Fruit fly (Drosophila melanogaster) whole organism, embryonic: ENCODE measurements around the gene UQCR-6.4L.

Experiments used
- Abd-B ChIP-seq: fragments of 200-800 bp; sonication (Bioruptor generic); optimal IDR thresholded peaks from 2 replicates; lab custom pipeline; 2018; ENCODE audit warnings: missing biosample characterization, mild to moderate bottlenecking, missing genetic modification characterization, moderate library complexity
- Blimp-1 ChIP-seq: fragments of 200-800 bp; sonication (Bioruptor generic); optimal IDR thresholded peaks from 3 replicates; lab custom pipeline; 2018; ENCODE audit warnings: missing biosample characterization, missing genetic modification characterization, mild to moderate bottlenecking, moderate library complexity, missing genetic modification reagents
- CG12299 ChIP-seq: fragments of 200-800 bp; sonication (Bioruptor generic); optimal IDR thresholded peaks from 2 replicates; lab custom pipeline; 2018; ENCODE audit warnings: missing biosample characterization, mild to moderate bottlenecking, missing genetic modification characterization
- CG12391 ChIP-seq: fragments of 200-800 bp; sonication (Bioruptor generic); optimal IDR thresholded peaks from 3 replicates; lab custom pipeline; 2018; ENCODE audit warnings: missing biosample characterization, mild to moderate bottlenecking, missing genetic modification characterization, moderate library complexity
- CG12659 ChIP-seq: fragments of 200-800 bp; sonication (Bioruptor generic); optimal IDR thresholded peaks from 3 replicates; lab custom pipeline; 2017; ENCODE audit warnings: mild to moderate bottlenecking, missing biosample characterization, missing genetic modification reagents, missing genetic modification characterization
- CG13424 ChIP-seq: fragments of 200-800 bp; sonication (Bioruptor generic); optimal IDR thresholded peaks from 2 replicates; lab custom pipeline; 2019; ENCODE audit warnings: missing biosample characterization, mild to moderate bottlenecking, missing genetic modification characterization, moderate library complexity
- CG13624 ChIP-seq: fragments of 200-800 bp; sonication (Bioruptor generic); optimal IDR thresholded peaks from 2 replicates; lab custom pipeline; 2016; ENCODE audit warnings: missing biosample characterization, missing genetic modification characterization
- CG14710 ChIP-seq: fragments of 200-800 bp; sonication (Bioruptor generic); optimal IDR thresholded peaks from 3 replicates; lab custom pipeline; 2019; ENCODE audit warnings: missing biosample characterization, mild to moderate bottlenecking, missing genetic modification characterization, moderate library complexity
- CG15601 ChIP-seq: fragments of 200-800 bp; sonication (Bioruptor generic); optimal IDR thresholded peaks from 3 replicates; lab custom pipeline; 2019; ENCODE audit warnings: missing biosample characterization, mild to moderate bottlenecking, missing genetic modification characterization, moderate library complexity
- CG17912 ChIP-seq: fragments of 200-800 bp; sonication (Bioruptor generic); optimal IDR thresholded peaks from 2 replicates; lab custom pipeline; 2018; ENCODE audit warnings: missing biosample characterization, mild to moderate bottlenecking, missing genetic modification characterization
- CG2120 ChIP-seq: fragments of 200-800 bp; sonication (Bioruptor generic); optimal IDR thresholded peaks from 3 replicates; lab custom pipeline; 2016; ENCODE audit warnings: missing biosample characterization, missing genetic modification characterization
- CG2199 ChIP-seq: fragments of 200-800 bp; sonication (Bioruptor generic); IDR thresholded peaks from 3 replicates; pipeline ENCODE4 v1.3.6; 2022; ENCODE audit warnings: missing biosample characterization, missing genetic modification characterization
- CG2712 ChIP-seq: fragments of 200-800 bp; optimal IDR thresholded peaks from 3 replicates; lab custom pipeline; 2019; ENCODE audit warnings: missing biosample characterization, mild to moderate bottlenecking, missing genetic modification characterization, moderate library complexity
- CG30403 ChIP-seq: fragments of 200-800 bp; sonication (Bioruptor generic); optimal IDR thresholded peaks from 3 replicates; lab custom pipeline; 2016; ENCODE audit warnings: missing biosample characterization, missing genetic modification characterization
- CG30431 ChIP-seq: fragments of 200-800 bp; sonication (Bioruptor generic); optimal IDR thresholded peaks from 2 replicates; lab custom pipeline; 2017; ENCODE audit warnings: missing biosample characterization, missing genetic modification characterization
- CG33213 ChIP-seq: fragments of 200-800 bp; sonication (Bioruptor generic); optimal IDR thresholded peaks from 3 replicates; lab custom pipeline; 2016; ENCODE audit warnings: missing biosample characterization, missing genetic modification characterization
- CG33557 ChIP-seq: fragments of 200-800 bp; sonication (Bioruptor generic); optimal IDR thresholded peaks from 2 replicates; lab custom pipeline; 2019; ENCODE audit warnings: missing biosample characterization, mild to moderate bottlenecking, missing genetic modification characterization, moderate library complexity
- CG34376 ChIP-seq: fragments of 200-800 bp; sonication (Bioruptor generic); optimal IDR thresholded peaks from 2 replicates; lab custom pipeline; 2018; ENCODE audit warnings: missing biosample characterization, mild to moderate bottlenecking, missing genetic modification characterization
- CG9437 ChIP-seq: fragments of 200-800 bp; sonication (Bioruptor generic); optimal IDR thresholded peaks from 2 replicates; lab custom pipeline; 2018; ENCODE audit warnings: missing biosample characterization, mild to moderate bottlenecking, missing genetic modification characterization
- CG9727 ChIP-seq: fragments of 200-800 bp; sonication (Bioruptor generic); optimal IDR thresholded peaks from 3 replicates; lab custom pipeline; 2017; ENCODE audit warnings: missing biosample characterization, mild to moderate bottlenecking, missing genetic modification characterization
- CG9932 ChIP-seq: fragments of 200-800 bp; sonication (Bioruptor generic); IDR thresholded peaks from 2 replicates; pipeline ENCODE4 v1.3.6; 2022; ENCODE audit warnings: missing biosample characterization, missing genetic modification characterization
- CrebB ChIP-seq: fragments of 200-800 bp; sonication (Bioruptor generic); optimal IDR thresholded peaks from 3 replicates; lab custom pipeline; 2018; ENCODE audit warnings: missing biosample characterization, mild to moderate bottlenecking, missing genetic modification characterization
- D19A ChIP-seq: fragments of 200-800 bp; optimal IDR thresholded peaks from 3 replicates; lab custom pipeline; 2019; ENCODE audit warnings: missing biosample characterization, mild to moderate bottlenecking, missing genetic modification characterization, moderate library complexity
- D19B ChIP-seq: fragments of 200-800 bp; sonication (Bioruptor generic); optimal IDR thresholded peaks from 2 replicates; lab custom pipeline; 2017; ENCODE audit warnings: missing biosample characterization, mild to moderate bottlenecking, missing genetic modification characterization
- E2f2 ChIP-seq: fragments of 200-800 bp; sonication (Bioruptor generic); IDR thresholded peaks from 2 replicates; pipeline ENCODE4 v1.3.6; 2022; ENCODE audit warnings: missing biosample characterization, missing genetic modification characterization
- Fer1 ChIP-seq: fragments of 200-800 bp; sonication (Bioruptor generic); optimal IDR thresholded peaks from 2 replicates; lab custom pipeline; 2017; ENCODE audit warnings: missing biosample characterization, mild to moderate bottlenecking, missing genetic modification characterization
- Fer3 ChIP-seq: fragments of 200-800 bp; sonication (Bioruptor generic); optimal IDR thresholded peaks from 2 replicates; lab custom pipeline; 2018; ENCODE audit warnings: missing biosample characterization, mild to moderate bottlenecking, missing genetic modification characterization, moderate library complexity
- HLH4C ChIP-seq: fragments of 200-800 bp; sonication (Bioruptor generic); IDR thresholded peaks from 3 replicates; pipeline ENCODE4 v1.3.6; 2022; ENCODE audit warnings: missing biosample characterization, missing genetic modification characterization; ENCODE audit not compliant: partially characterized antibody
- HLHmδ ChIP-seq: fragments of 200-800 bp; sonication (Bioruptor generic); optimal IDR thresholded peaks from 2 replicates; lab custom pipeline; 2018; ENCODE audit warnings: missing biosample characterization, mild to moderate bottlenecking, missing genetic modification characterization, moderate library complexity
- Hmr ChIP-seq: fragments of 200-800 bp; sonication (Bioruptor generic); optimal IDR thresholded peaks from 3 replicates; lab custom pipeline; 2017; ENCODE audit warnings: mild to moderate bottlenecking, missing biosample characterization, missing genetic modification reagents, missing genetic modification characterization
- Jarid2 ChIP-seq: fragments of 200-800 bp; sonication (Bioruptor generic); optimal IDR thresholded peaks from 3 replicates; lab custom pipeline; 2017; ENCODE audit warnings: mild to moderate bottlenecking, missing biosample characterization, missing genetic modification reagents, missing genetic modification characterization
- MBD-R2 ChIP-seq: fragments of 200-800 bp; sonication (Bioruptor generic); IDR thresholded peaks from 2 replicates; pipeline ENCODE4 v1.3.6; 2022; ENCODE audit warnings: missing biosample characterization, missing genetic modification characterization
- Nf-YC ChIP-seq: fragments of 200-800 bp; optimal IDR thresholded peaks from 3 replicates; lab custom pipeline; 2019; ENCODE audit warnings: missing biosample characterization, mild to moderate bottlenecking, missing genetic modification characterization, moderate library complexity
- Side ChIP-seq: fragments of 200-800 bp; sonication (Bioruptor generic); optimal IDR thresholded peaks from 2 replicates; lab custom pipeline; 2016; ENCODE audit warnings: missing biosample characterization, missing genetic modification characterization
- Sin3A ChIP-seq: fragments of >200 bp; optimal IDR thresholded peaks from 2 replicates; lab custom pipeline; 2018
- Xrp1 ChIP-seq: fragments of 200-800 bp; sonication (Bioruptor generic); IDR thresholded peaks from 2 replicates; pipeline ENCODE4 v1.3.6; 2022; ENCODE audit warnings: missing biosample characterization, missing genetic modification characterization
- bbx ChIP-seq: fragments of 200-800 bp; sonication (Bioruptor generic); IDR thresholded peaks from 2 replicates; pipeline ENCODE4 v1.3.6; 2022; ENCODE audit warnings: missing biosample characterization, missing genetic modification characterization; ENCODE audit not compliant: partially characterized antibody
- cas ChIP-seq: fragments of 200-800 bp; sonication (Bioruptor generic); IDR thresholded peaks from 2 replicates; pipeline ENCODE4 v1.3.6; 2022; ENCODE audit warnings: missing biosample characterization, missing genetic modification characterization
- ci ChIP-seq: fragments of 200-800 bp; sonication (Bioruptor generic); IDR thresholded peaks from 3 replicates; pipeline ENCODE4 v1.3.6; 2022; ENCODE audit warnings: missing biosample characterization, missing genetic modification characterization
- crp ChIP-seq, 2 experiments: fragments of 200-800 bp; sonication (Bioruptor generic); optimal IDR thresholded peaks; 2 replicates in 1 of 2; 3 replicates in 1 of 2; lab custom pipeline; 2017; ENCODE audit warnings: missing biosample characterization in 2 of 2, missing genetic modification characterization in 2 of 2, mild to moderate bottlenecking in 1 of 2, moderate library complexity in 1 of 2
- gfzf ChIP-seq: fragments of 200-800 bp; sonication (Bioruptor generic); optimal IDR thresholded peaks from 2 replicates; lab custom pipeline; 2016; ENCODE audit warnings: missing biosample characterization, mild to moderate bottlenecking, missing genetic modification characterization, moderate library complexity
- grau ChIP-seq: fragments of 200-800 bp; optimal IDR thresholded peaks from 3 replicates; lab custom pipeline; 2019; ENCODE audit warnings: missing biosample characterization, mild to moderate bottlenecking, missing genetic modification characterization, moderate library complexity
- lilli ChIP-seq: fragments of 200-800 bp; sonication (Bioruptor generic); optimal IDR thresholded peaks from 3 replicates; lab custom pipeline; 2016; ENCODE audit warnings: missing biosample characterization, missing genetic modification characterization
- lmd ChIP-seq: fragments of 200-800 bp; sonication (Bioruptor generic); IDR thresholded peaks from 2 replicates; pipeline ENCODE4 v1.3.6; 2022; ENCODE audit warnings: missing biosample characterization, missing genetic modification characterization
- onecut ChIP-seq: fragments of 200-800 bp; sonication (Bioruptor generic); IDR thresholded peaks from 2 replicates; pipeline ENCODE4 v1.3.6; 2022; ENCODE audit warnings: missing biosample characterization, missing genetic modification characterization
- pho ChIP-seq: fragments of 200-800 bp; sonication (Bioruptor generic); optimal IDR thresholded peaks from 2 replicates; lab custom pipeline; 2016; ENCODE audit warnings: missing biosample characterization, missing genetic modification characterization
- sug ChIP-seq: fragments of 200-800 bp; optimal IDR thresholded peaks from 2 replicates; lab custom pipeline; 2019; ENCODE audit warnings: missing biosample characterization, mild to moderate bottlenecking, missing genetic modification characterization, moderate library complexity
- tap ChIP-seq: fragments of 200-800 bp; optimal IDR thresholded peaks from 3 replicates; lab custom pipeline; 2019; ENCODE audit warnings: missing biosample characterization, mild to moderate bottlenecking, missing genetic modification characterization, moderate library complexity
- tx ChIP-seq: fragments of 200-800 bp; sonication (Bioruptor generic); optimal IDR thresholded peaks from 2 replicates; lab custom pipeline; 2016; ENCODE audit warnings: missing biosample characterization, missing genetic modification characterization
- vnd ChIP-seq: fragments of 200-800 bp; sonication (Bioruptor generic); IDR thresholded peaks from 3 replicates; pipeline ENCODE4 v1.3.6; 2022; ENCODE audit warnings: missing biosample characterization, missing genetic modification characterization; ENCODE audit not compliant: partially characterized antibody

Gene UQCR-6.4L

DNA sequence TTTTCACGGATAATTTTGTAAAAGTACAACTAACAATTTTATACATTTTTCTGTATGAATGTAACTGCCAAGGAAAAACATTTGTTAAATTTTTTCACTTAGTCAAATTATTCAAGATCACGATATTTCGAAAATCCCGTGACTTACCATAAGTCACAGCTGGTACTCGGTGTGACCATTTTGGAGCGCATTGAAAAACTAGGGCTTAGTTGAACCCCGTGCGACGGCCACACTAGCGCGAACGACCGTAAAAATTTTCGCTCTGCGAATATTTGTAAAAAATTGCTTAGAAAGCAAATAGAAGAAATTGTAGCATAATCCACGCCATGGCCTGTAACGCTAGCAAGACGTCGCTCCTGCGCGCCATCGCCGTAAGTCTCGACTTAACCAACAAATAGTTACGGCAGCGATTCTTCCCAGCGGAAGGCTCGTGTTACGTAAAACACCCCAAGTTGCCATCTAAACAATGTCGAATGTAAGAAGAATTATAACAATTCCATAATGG is 17.6 kb downstream of the UQCR-6.4L start, which contains the start of gene UQCR-C2 (continued):
- TF ChIP-seq lmd (GFP tag; lab: Robert Waterston, UW): 0 out of 2 replicates have a peak, but pooled peaks have one; percentile 6
- peak; percentile 98 for TF ChIP-seq gfzf (GFP tag; lab: Kevin White, UChicago)
- TF ChIP-seq HLH4C (GFP tag; lab: Robert Waterston, UW): no peak
- TF ChIP-seq Fer1 (GFP tag; lab: Kevin White, UChicago): peak; percentile 42
- TF ChIP-seq E2f2 (GFP tag; lab: Robert Waterston, UW): peak; percentile 63
- peak; percentile 8 for TF ChIP-seq Hmr (GFP tag; lab: Kevin White, UChicago)
- no peak for TF ChIP-seq pho (GFP tag; lab: Kevin White, UChicago)
- TF ChIP-seq CG9727 (GFP tag; lab: Kevin White, UChicago): peak; percentile 20
- TF ChIP-seq CG13424 (tag; lab: Kevin White, UChicago): peak; percentile 14
- no peak for TF ChIP-seq HLHmδ (GFP tag; lab: Kevin White, UChicago)
- peak; percentile 19 for TF ChIP-seq lilli (GFP tag; lab: Kevin White, UChicago)
- TF ChIP-seq CG13624 (GFP tag; lab: Kevin White, UChicago): peak; percentile 56
- peak; percentile 35 for TF ChIP-seq CG12391 (tag; lab: Kevin White, UChicago)
- peak; percentile 84 for TF ChIP-seq CG9437 (GFP tag; lab: Kevin White, UChicago)
- peak; percentile 27; the same call in 1 of the 2 replicates for TF ChIP-seq CG9932 (GFP tag; lab: Robert Waterston, UW)
- peak; percentile 49 for TF ChIP-seq sug (tag; lab: Kevin White, UChicago)
- peak; percentile 86 for TF ChIP-seq MBD-R2
- peak; percentile 44 for TF ChIP-seq CG34376 (GFP tag; lab: Kevin White, UChicago)
- peak; percentile 8 for TF ChIP-seq CG30403 (GFP tag; lab: Kevin White, UChicago)
- TF ChIP-seq vnd: no peak
- peak; percentile 29 for TF ChIP-seq Nf-YC
- TF ChIP-seq CG12299: no peak
- no peak for TF ChIP-seq Fer3 (tag; lab: Kevin White, UChicago)
- TF ChIP-seq Blimp-1: no peak
- TF ChIP-seq CrebB (tag; lab: Kevin White, UChicago): no peak
- peak; percentile 58 for TF ChIP-seq CG14710 (tag; lab: Kevin White, UChicago)
- peak; percentile 65 for TF ChIP-seq Abd-B (GFP tag; lab: Kevin White, UChicago)
- TF ChIP-seq CG33557 (GFP tag; lab: Kevin White, UChicago): peak; percentile 29
- TF ChIP-seq Xrp1: no peak
- TF ChIP-seq CG17912: peak; percentile 55
- TF ChIP-seq crp (GFP tag; optimal IDR thresholded peaks at IDR 0.05; lab: Kevin White, UChicago): peak in 1 of 2 experiments; percentile 83
- no peak for TF ChIP-seq onecut
- peak; percentile 14 for TF ChIP-seq CG15601 (tag; lab: Kevin White, UChicago)
- TF ChIP-seq cas (GFP tag; lab: Robert Waterston, UW): no peak
- peak; percentile 60 for TF ChIP-seq CG12659 (GFP tag; lab: Kevin White, UChicago)
- TF ChIP-seq Jarid2 (GFP tag; lab: Kevin White, UChicago): no peak
- peak; percentile 38 for TF ChIP-seq bbx (GFP tag; lab: Robert Waterston, UW)
- peak; percentile 45 for TF ChIP-seq CG2712
- TF ChIP-seq CG30431 (GFP tag; lab: Kevin White, UChicago): no peak
- TF ChIP-seq CG2199 (GFP tag; lab: Robert Waterston, UW): no peak
- TF ChIP-seq ci: peak; percentile 6; the same call in 1 of the 3 replicates
- peak; percentile 28 for TF ChIP-seq CG2120
- peak; percentile 39 for TF ChIP-seq Sin3A (lab: Kevin White, UChicago)
- TF ChIP-seq tap (tag; lab: Kevin White, UChicago): no peak
- TF ChIP-seq CG33213 (GFP tag; lab: Kevin White, UChicago): peak; percentile 71
- TF ChIP-seq Side (GFP tag; lab: Kevin White, UChicago): peak; percentile 1
- no peak for TF ChIP-seq D19A
- TF ChIP-seq grau (tag; lab: Kevin White, UChicago): peak; percentile 41
- TF ChIP-seq tx (GFP tag; lab: Kevin White, UChicago): no peak
- TF ChIP-seq D19B: no peak
